Worm (Caenorhabditis elegans) whole organism, midembryonic: ENCODE results near the gene ndub-2.

ENCODE experiments used
- flt-1 ChIP-seq: fragments of 200-800 bp; sonication (Bioruptor generic); IDR thresholded peaks from 2 replicates; pipeline ENCODE4 v1.3.6; 2022; ENCODE audit warnings: missing genetic modification characterization, missing compliant biosample characterization
- ref-1 ChIP-seq: fragments of 200-800 bp; sonication (Bioruptor generic); conservative IDR thresholded peaks from 2 replicates; pipeline ENCODE4 v1.3.6; 2022; ENCODE audit warnings: missing genetic modification reagents, missing genetic modification characterization, missing compliant biosample characterization
- ztf-23 ChIP-seq: fragments of 200-800 bp; sonication (Bioruptor generic); IDR thresholded peaks from 2 replicates; pipeline ENCODE4 v1.3.6; 2022; ENCODE audit warnings: missing genetic modification reagents, missing genetic modification characterization, missing compliant biosample characterization

DNA sequence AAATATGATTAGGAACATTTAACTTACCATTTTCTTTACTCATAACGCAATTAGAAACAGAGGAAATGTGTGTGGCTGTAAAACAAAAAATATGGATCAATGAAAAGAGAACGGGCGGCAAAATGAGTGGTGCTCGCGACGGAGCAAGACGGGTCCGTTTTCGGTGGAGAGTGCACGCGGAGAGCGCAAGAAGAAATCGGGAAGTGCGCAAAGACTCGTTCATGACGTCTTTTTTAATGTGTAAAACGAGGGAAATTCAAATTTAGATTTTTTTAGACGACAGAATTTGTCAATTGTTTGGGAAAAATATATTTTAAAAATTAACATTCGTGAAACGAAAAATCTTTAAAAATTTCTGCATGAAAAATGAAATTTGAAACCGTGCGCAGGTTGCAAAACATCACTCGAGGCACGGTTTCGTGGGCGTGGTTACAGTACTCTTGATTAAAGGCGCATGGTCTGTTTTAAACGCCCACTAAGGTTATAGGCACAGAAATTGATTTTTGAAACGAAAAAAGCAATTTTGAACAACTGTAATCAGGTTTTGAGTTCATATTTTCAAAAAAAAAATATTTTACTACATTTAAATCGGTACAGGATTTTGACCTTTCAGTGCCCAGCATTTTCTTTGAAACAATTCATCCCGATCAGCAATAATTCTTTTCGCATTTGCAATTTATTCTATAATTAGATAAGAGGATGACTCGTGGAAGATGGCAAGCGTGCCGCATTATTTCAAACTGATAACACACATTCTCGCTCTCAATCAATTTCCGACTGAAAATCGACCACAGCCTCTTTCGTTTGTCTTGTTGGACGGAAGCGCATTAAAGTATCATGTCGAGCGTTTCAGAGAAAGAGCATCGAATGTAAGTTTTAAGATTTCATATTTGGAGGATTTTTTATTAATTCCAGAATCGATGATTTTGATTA, 26.6 kb upstream of the ndub-2 start, which contains the start of the genes szy-20 and C18E9.5:
- TF ChIP-seq ref-1 (GFP tag; lab: Robert Waterston, UW) (no peak), ztf-23 (GFP tag; lab: Robert Waterston, UW) (no peak), flt-1 (GFP tag; lab: Robert Waterston, UW) (no peak)
